Worm (Caenorhabditis elegans) whole organism, L4/young adult: ENCODE data around the gene igeg-2.

ENCODE experiments used
- W03F9.2 ChIP-seq: fragments of 150-350 bp; optimal IDR thresholded peaks from 2 replicates; lab custom pipeline; 2014; ENCODE audit warnings: missing biosample characterization, missing genetic modification characterization
- dao-5 ChIP-seq: sonication (generic microtip); optimal IDR thresholded peaks from 2 replicates; lab custom pipeline; 2016; ENCODE audit warnings: missing genotype, missing genetic modification characterization, moderate library complexity, missing compliant biosample characterization
- him-1 ChIP-seq: sonication (generic microtip); optimal IDR thresholded peaks from 2 replicates; lab custom pipeline; 2016; ENCODE audit warnings: missing genotype, missing genetic modification reagents, missing genetic modification characterization, missing compliant biosample characterization

ce11 chrX:11472953-11473671 is 26.7 kb upstream of the igeg-2 start:
- TF ChIP-seq him-1 (tag; lab: Kevin White, UChicago) = peak; percentile 93
- peak; percentile 19 for TF ChIP-seq dao-5 (tag; lab: Kevin White, UChicago)
- peak; percentile 14 for TF ChIP-seq W03F9.2 (tag; lab: Kevin White, UChicago)
